Fruit fly (Drosophila melanogaster): ENCODE results near the gene IM33.

The IM33 gene

dm6 chr2L:3655698-3656105 is 40.8 kb downstream of the IM33 start (continued):
- TF ChIP-seq acj6 (GFP tag; optimal IDR thresholded peaks at IDR 0.05): peak; percentile 99
- TF ChIP-seq Eip75B (GFP tag; optimal IDR thresholded peaks at IDR 0.05): peak; percentile 99
- peak; percentile 100 for TF ChIP-seq svp (GFP tag)
- TF ChIP-seq CG1621 (tag; optimal IDR thresholded peaks at IDR 0.05): peak; percentile 98
- peak; percentile 97 for TF ChIP-seq dsx (GFP tag; optimal IDR thresholded peaks at IDR 0.05; ENCODE audit: poor library complexity, severe bottlenecking)
- peak; percentile 99 for TF ChIP-seq net (GFP tag; optimal IDR thresholded peaks at IDR 0.05)
- peak; percentile 99 for TF ChIP-seq CG34406 (GFP tag; optimal IDR thresholded peaks at IDR 0.05)
- TF ChIP-seq lz (GFP tag; optimal IDR thresholded peaks at IDR 0.05): peak; percentile 99
- TF ChIP-seq esn (GFP tag; optimal IDR thresholded peaks at IDR 0.05): peak; percentile 99
- TF ChIP-seq Eip93F (GFP tag; optimal IDR thresholded peaks at IDR 0.05): peak; percentile 98
- TF ChIP-seq CG8119 (GFP tag; IDR thresholded peaks at IDR 0.05): peak; percentile 99
- TF ChIP-seq pdm3 (GFP tag; optimal IDR thresholded peaks at IDR 0.05): peak; percentile 99
- peak; percentile 98 for TF ChIP-seq spab (GFP tag; optimal IDR thresholded peaks at IDR 0.05)
- TF ChIP-seq Smox (GFP tag; optimal IDR thresholded peaks at IDR 0.05): peak; percentile 99
- peak; percentile 99 for TF ChIP-seq CG31627 (GFP tag; optimal IDR thresholded peaks at IDR 0.05)
- TF ChIP-seq Gug (GFP tag; IDR thresholded peaks at IDR 0.05): peak; percentile 98
- peak; percentile 97 for TF ChIP-seq CG4318 (GFP tag; optimal IDR thresholded peaks at IDR 0.05)
- peak; percentile 99 for TF ChIP-seq CG6163 (GFP tag; IDR thresholded peaks at IDR 0.05)
- TF ChIP-seq CG7368 (GFP tag; optimal IDR thresholded peaks at IDR 0.05): peak; percentile 99
- TF ChIP-seq CG6854 (GFP tag; optimal IDR thresholded peaks at IDR 0.05): peak; percentile 99
- TF ChIP-seq dac (GFP tag; optimal IDR thresholded peaks at IDR 0.05): peak; percentile 96
- TF ChIP-seq CG6792 (GFP tag; optimal IDR thresholded peaks at IDR 0.05): peak; percentile 99
- peak; percentile 98 for TF ChIP-seq CG16779 (tag; optimal IDR thresholded peaks at IDR 0.05)
- peak; percentile 98 for TF ChIP-seq achi (GFP tag; optimal IDR thresholded peaks at IDR 0.05)
- peak; percentile 99 for TF ChIP-seq vri (GFP tag; optimal IDR thresholded peaks at IDR 0.05)
- TF ChIP-seq topi (GFP tag; optimal IDR thresholded peaks at IDR 0.05): peak; percentile 99
- TF ChIP-seq CG8632 (GFP tag; optimal IDR thresholded peaks at IDR 0.05): peak; percentile 99
- TF ChIP-seq Eip78C (GFP tag): peak; percentile 100
- TF ChIP-seq CG6808 (GFP tag; optimal IDR thresholded peaks at IDR 0.05): peak; percentile 97
- TF ChIP-seq Sox15 (GFP tag; optimal IDR thresholded peaks at IDR 0.05): peak; percentile 98
- TF ChIP-seq fkh (GFP tag; optimal IDR thresholded peaks at IDR 0.05): peak; percentile 91
- TF ChIP-seq fd59A (GFP tag; optimal IDR thresholded peaks at IDR 0.05): peak; percentile 97
- peak; percentile 99 for TF ChIP-seq Hr4 (GFP tag; optimal IDR thresholded peaks at IDR 0.05)
- peak; percentile 97 for TF ChIP-seq fd85E (GFP tag; optimal IDR thresholded peaks at IDR 0.05)
- TF ChIP-seq CG9139 (GFP tag; optimal IDR thresholded peaks at IDR 0.05): peak; percentile 98

- TF ChIP-seq pdm3 (GFP tag; optimal IDR thresholded peaks at IDR 0.05) (no peak), svp (GFP tag) (peak; percentile 47), vri (GFP tag; optimal IDR thresholded peaks at IDR 0.05) (peak; percentile 16), Ets96B (tag; optimal IDR thresholded peaks at IDR 0.05) (no peak)
Measured at dm6 chr2L:3654956-3655618, 41.4 kb downstream of the IM33 start.

dm6 chr2L:3648173-3648972 is 48.1 kb downstream of the IM33 start:
- no peak for TF ChIP-seq CG34406 (GFP tag; optimal IDR thresholded peaks at IDR 0.05)
- TF ChIP-seq CG3919 (GFP tag; optimal IDR thresholded peaks at IDR 0.05): no peak
- no peak for TF ChIP-seq CG3032 (tag; optimal IDR thresholded peaks at IDR 0.05)
- TF ChIP-seq achi (GFP tag; optimal IDR thresholded peaks at IDR 0.05): no peak
- peak; percentile 23 for TF ChIP-seq esn (GFP tag; optimal IDR thresholded peaks at IDR 0.05)
- TF ChIP-seq Eip78C (GFP tag): peak; percentile 48
